Fruit fly (Drosophila melanogaster) S2 (cell line): ENCODE data around the gene Cyp313a4.

Source experiments
- CG8478 ChIP-seq: fragments of >200 bp; optimal IDR thresholded peaks from 2 replicates; lab custom pipeline; 2018
- CTCF ChIP-seq, 2 experiments: fragments of >200 bp; optimal IDR thresholded peaks; 2 replicates each; lab custom pipeline; 2018

Gene Cyp313a4

dm6 chr3R:12645771-12646317 lies 35.3 kb downstream of the Cyp313a4 start:
- TF ChIP-seq CG8478 (lab: Kevin White, UChicago), result no peak
- TF ChIP-seq CTCF (optimal IDR thresholded peaks at IDR 0.05; lab: Kevin White, UChicago), result no peak

- TF ChIP-seq CTCF (optimal IDR thresholded peaks at IDR 0.05; lab: Kevin White, UChicago), result no peak
- no peak for TF ChIP-seq CG8478 (lab: Kevin White, UChicago)
Observed at dm6 chr3R:12644621-12645310, 36.4 kb downstream of the Cyp313a4 start.

dm6 chr3R:12642051-12642532 lies 39.1 kb downstream of the Cyp313a4 start, which contains the start of gene CG6753:
TSS of gene CG6753 (minus strand) at chr3R:12642482.
- TF ChIP-seq CTCF (optimal IDR thresholded peaks at IDR 0.05; lab: Kevin White, UChicago), result no peak
- TF ChIP-seq CG8478 (lab: Kevin White, UChicago), result no peak

dm6 chr3R:12641620-12642019 lies 39.6 kb downstream of the Cyp313a4 start:
- TF ChIP-seq CG8478 (lab: Kevin White, UChicago) (no peak), CTCF (optimal IDR thresholded peaks at IDR 0.05; lab: Kevin White, UChicago) (no peak)

- TF ChIP-seq CTCF (optimal IDR thresholded peaks at IDR 0.05; lab: Kevin White, UChicago) (peak; percentile 62 to 74), CG8478 (lab: Kevin White, UChicago) (no peak)
Observed at dm6 chr3R:12637961-12638531, 43.1 kb downstream of the Cyp313a4 start, which contains the start of gene CG11608. TSS of gene CG11608 (plus strand) at chr3R:12638481.

dm6 chr3R:12636240-12636639 lies 44.9 kb downstream of the Cyp313a4 start, which contains the start of gene CG11600:
TSS of gene CG11600 (plus strand) at chr3R:12636540.
- TF ChIP-seq CTCF (optimal IDR thresholded peaks at IDR 0.05; lab: Kevin White, UChicago), result no peak

- TF ChIP-seq CG8478 (lab: Kevin White, UChicago) (no peak), CTCF (optimal IDR thresholded peaks at IDR 0.05; lab: Kevin White, UChicago) (no peak)
Observed at dm6 chr3R:12634617-12635016, 46.6 kb downstream of the Cyp313a4 start, which contains the start of gene CG11598. TSS of gene CG11598 (plus strand) at chr3R:12634917.

- TF ChIP-seq CG8478 (lab: Kevin White, UChicago) (no peak), CTCF (optimal IDR thresholded peaks at IDR 0.05; lab: Kevin White, UChicago) (no peak)
Observed at dm6 chr3R:12633059-12633458, 48.1 kb downstream of the Cyp313a4 start, which contains the start of gene CG18530. TSS of gene CG18530 (plus strand) at chr3R:12633359.

dm6 chr3R:12630369-12630768 lies 50.8 kb downstream of the Cyp313a4 start, which contains the start of gene Not10:
TSS of gene Not10 (plus strand) at chr3R:12630647.
- TF ChIP-seq CG8478 (lab: Kevin White, UChicago) (no peak), CTCF (optimal IDR thresholded peaks at IDR 0.05; lab: Kevin White, UChicago) (peak in 1 of 2 experiments; percentile 9)
